Fruit fly (Drosophila melanogaster) whole organism, embryonic: ENCODE results near the gene phol.
A peak's percentile ranks its signal among the peaks of the same experiment; 100 is the strongest.

Experiments used
- Adf1 ChIP-seq: fragments of 200-800 bp; sonication (Bioruptor generic); IDR thresholded peaks from 2 replicates; pipeline ENCODE4 v1.3.6; 2022; ENCODE audit warnings: missing biosample characterization, missing genetic modification characterization
- CG10147 ChIP-seq: fragments of 200-800 bp; sonication (Bioruptor generic); optimal IDR thresholded peaks from 2 replicates; lab custom pipeline; 2019; ENCODE audit warnings: missing biosample characterization, mild to moderate bottlenecking, missing genetic modification characterization, moderate library complexity
- CG11560 ChIP-seq: fragments of 200-800 bp; sonication (Bioruptor generic); IDR thresholded peaks from 3 replicates; pipeline ENCODE4 v1.3.6; 2022; ENCODE audit warnings: missing biosample characterization, missing genetic modification characterization
- CG12236 ChIP-seq: fragments of 200-800 bp; sonication (Bioruptor generic); optimal IDR thresholded peaks from 2 replicates; lab custom pipeline; 2016; ENCODE audit warnings: missing biosample characterization, missing genetic modification characterization
- CG12744 ChIP-seq: fragments of 200-800 bp; sonication (Bioruptor generic); optimal IDR thresholded peaks from 2 replicates; lab custom pipeline; 2016; ENCODE audit warnings: missing biosample characterization, missing genetic modification characterization
- CG17802 ChIP-seq: fragments of 200-800 bp; sonication (Bioruptor generic); optimal IDR thresholded peaks from 2 replicates; lab custom pipeline; 2018; ENCODE audit warnings: missing biosample characterization, mild to moderate bottlenecking, missing genetic modification characterization, moderate library complexity
- CG17829 ChIP-seq: fragments of 200-800 bp; optimal IDR thresholded peaks from 2 replicates; lab custom pipeline; 2019; ENCODE audit warnings: missing biosample characterization, mild to moderate bottlenecking, missing genetic modification characterization, moderate library complexity
- CG2199 ChIP-seq: fragments of 200-800 bp; sonication (Bioruptor generic); IDR thresholded peaks from 3 replicates; pipeline ENCODE4 v1.3.6; 2022; ENCODE audit warnings: missing biosample characterization, missing genetic modification characterization
- CG2678 ChIP-seq: fragments of 200-800 bp; sonication (Bioruptor generic); optimal IDR thresholded peaks from 3 replicates; lab custom pipeline; 2019; ENCODE audit warnings: missing biosample characterization, mild to moderate bottlenecking, missing genetic modification characterization, moderate library complexity
- CG30403 ChIP-seq: fragments of 200-800 bp; sonication (Bioruptor generic); optimal IDR thresholded peaks from 3 replicates; lab custom pipeline; 2016; ENCODE audit warnings: missing biosample characterization, missing genetic modification characterization
- CG31441 ChIP-seq: fragments of 200-800 bp; sonication (Bioruptor generic); IDR thresholded peaks from 2 replicates; pipeline ENCODE4 v1.3.6; 2022; ENCODE audit warnings: missing biosample characterization, missing genetic modification characterization
- CG32532 ChIP-seq: fragments of 200-800 bp; sonication (Bioruptor generic); IDR thresholded peaks from 2 replicates; pipeline ENCODE4 v1.3.6; 2022; ENCODE audit warnings: missing biosample characterization, missing genetic modification characterization
- CG33557 ChIP-seq: fragments of 200-800 bp; sonication (Bioruptor generic); optimal IDR thresholded peaks from 2 replicates; lab custom pipeline; 2019; ENCODE audit warnings: missing biosample characterization, mild to moderate bottlenecking, missing genetic modification characterization, moderate library complexity
- CG3847 ChIP-seq: fragments of 200-800 bp; sonication (Bioruptor generic); IDR thresholded peaks from 2 replicates; pipeline ENCODE4 v1.3.6; 2022; ENCODE audit warnings: missing biosample characterization, missing genetic modification characterization
- CG7987 ChIP-seq: fragments of 200-800 bp; sonication (Bioruptor generic); optimal IDR thresholded peaks from 2 replicates; lab custom pipeline; 2018; ENCODE audit warnings: missing biosample characterization, mild to moderate bottlenecking, missing genetic modification characterization, moderate library complexity
- Dbx ChIP-seq: fragments of 200-800 bp; sonication (Bioruptor generic); IDR thresholded peaks from 3 replicates; pipeline ENCODE4 v1.3.6; 2022; ENCODE audit warnings: missing biosample characterization, missing genetic modification characterization
- Deaf1 ChIP-seq: fragments of 200-800 bp; optimal IDR thresholded peaks from 3 replicates; lab custom pipeline; 2019; ENCODE audit warnings: missing biosample characterization, mild to moderate bottlenecking, missing genetic modification characterization, moderate library complexity
- Dek ChIP-seq: fragments of 200-800 bp; sonication (Bioruptor generic); optimal IDR thresholded peaks from 3 replicates; lab custom pipeline; 2019; ENCODE audit warnings: missing biosample characterization, mild to moderate bottlenecking, missing genetic modification characterization, moderate library complexity
- Doc3 ChIP-seq: fragments of 200-800 bp; sonication (Bioruptor generic); IDR thresholded peaks from 3 replicates; pipeline ENCODE4 v1.3.6; 2022; ENCODE audit warnings: missing biosample characterization, missing genetic modification characterization; ENCODE audit not compliant: partially characterized antibody
- Ets97D ChIP-seq: fragments of 200-800 bp; sonication (Bioruptor generic); optimal IDR thresholded peaks from 3 replicates; lab custom pipeline; 2016; ENCODE audit warnings: missing biosample characterization, missing genetic modification characterization
- HLH54F ChIP-seq: fragments of 200-800 bp; sonication (Bioruptor generic); optimal IDR thresholded peaks from 3 replicates; lab custom pipeline; 2016; ENCODE audit warnings: missing biosample characterization, missing genetic modification characterization
- HmgZ ChIP-seq: fragments of 200-800 bp; sonication (Bioruptor generic); optimal IDR thresholded peaks from 2 replicates; lab custom pipeline; 2018; ENCODE audit warnings: missing biosample characterization, mild to moderate bottlenecking, missing genetic modification characterization
- Lhr ChIP-seq: fragments of 200-800 bp; sonication (Bioruptor generic); optimal IDR thresholded peaks from 3 replicates; lab custom pipeline; 2017; ENCODE audit warnings: mild to moderate bottlenecking, missing biosample characterization, missing genetic modification reagents, missing genetic modification characterization
- Med ChIP-seq: fragments of 200-800 bp; sonication (Bioruptor generic); peaks from one replicate; lab custom pipeline; 2016; ENCODE audit warnings: missing biosample characterization, missing genetic modification characterization, mild to moderate bottlenecking, inconsistent platforms, moderate library complexity
- NFAT ChIP-seq: fragments of 200-800 bp; sonication (Bioruptor generic); IDR thresholded peaks from 2 replicates; pipeline ENCODE4 v1.3.6; 2022; ENCODE audit warnings: missing biosample characterization, missing genetic modification characterization
- Neu2 ChIP-seq: fragments of 200-800 bp; sonication (Bioruptor generic); optimal IDR thresholded peaks from 3 replicates; lab custom pipeline; 2016; ENCODE audit warnings: missing biosample characterization, missing genetic modification characterization, borderline replicate concordance
- Nf-YB ChIP-seq: fragments of 200-800 bp; sonication (Bioruptor generic); optimal IDR thresholded peaks from 3 replicates; lab custom pipeline; 2019; ENCODE audit warnings: missing biosample characterization, mild to moderate bottlenecking, missing genetic modification characterization, moderate library complexity
- Nf-YC ChIP-seq: fragments of 200-800 bp; optimal IDR thresholded peaks from 3 replicates; lab custom pipeline; 2019; ENCODE audit warnings: missing biosample characterization, mild to moderate bottlenecking, missing genetic modification characterization, moderate library complexity
- Oaz ChIP-seq: fragments of 200-800 bp; sonication (Bioruptor generic); IDR thresholded peaks from 2 replicates; pipeline ENCODE4 v1.3.6; 2022; ENCODE audit warnings: missing biosample characterization, missing genetic modification characterization
- PHDP ChIP-seq: fragments of 200-800 bp; sonication (Bioruptor generic); optimal IDR thresholded peaks from 3 replicates; lab custom pipeline; 2018; ENCODE audit warnings: missing biosample characterization, mild to moderate bottlenecking, missing genetic modification characterization, moderate library complexity
- ara ChIP-seq: fragments of 200-800 bp; sonication (Bioruptor generic); IDR thresholded peaks from 2 replicates; pipeline ENCODE4 v1.3.6; 2022; ENCODE audit warnings: missing biosample characterization, missing genetic modification characterization
- cg ChIP-seq: fragments of 200-800 bp; sonication (Bioruptor generic); optimal IDR thresholded peaks from 3 replicates; lab custom pipeline; 2019; ENCODE audit warnings: missing biosample characterization, mild to moderate bottlenecking, missing genetic modification characterization, moderate library complexity
- ci ChIP-seq: fragments of 200-800 bp; sonication (Bioruptor generic); IDR thresholded peaks from 3 replicates; pipeline ENCODE4 v1.3.6; 2022; ENCODE audit warnings: missing biosample characterization, missing genetic modification characterization
- danr ChIP-seq: fragments of 200-800 bp; sonication (Bioruptor generic); IDR thresholded peaks from 2 replicates; pipeline ENCODE4 v1.3.6; 2022; ENCODE audit warnings: missing biosample characterization, missing genetic modification characterization
- dati ChIP-seq: fragments of 200-800 bp; sonication (Bioruptor generic); IDR thresholded peaks from 2 replicates; pipeline ENCODE4 v1.3.6; 2022; ENCODE audit warnings: missing biosample characterization, missing genetic modification characterization
- dm ChIP-seq: fragments of 200-800 bp; sonication (Bioruptor generic); optimal IDR thresholded peaks from 3 replicates; lab custom pipeline; 2016; ENCODE audit warnings: missing biosample characterization, missing genetic modification characterization
- emc ChIP-seq: fragments of 200-800 bp; sonication (Bioruptor generic); optimal IDR thresholded peaks from 2 replicates; lab custom pipeline; 2016; ENCODE audit warnings: missing biosample characterization, missing genetic modification characterization
- en ChIP-seq: fragments of 200-800 bp; sonication (Bioruptor generic); optimal IDR thresholded peaks from 2 replicates; lab custom pipeline; 2016; ENCODE audit warnings: missing biosample characterization, missing genetic modification characterization
- eyg ChIP-seq: fragments of 200-800 bp; sonication (Bioruptor generic); optimal IDR thresholded peaks from 3 replicates; lab custom pipeline; 2016; ENCODE audit warnings: missing biosample characterization, missing genetic modification characterization
- gsb-n ChIP-seq: fragments of 200-800 bp; sonication (Bioruptor generic); optimal IDR thresholded peaks from 3 replicates; lab custom pipeline; 2018; ENCODE audit warnings: missing biosample characterization, mild to moderate bottlenecking, missing genetic modification characterization
- hth ChIP-seq: fragments of >200 bp; optimal IDR thresholded peaks from 2 replicates; lab custom pipeline; 2017; ENCODE audit warnings: inconsistent platforms
- lola ChIP-seq, 3 experiments: fragments of >200 bp in 2 of 3; fragments of 200-800 bp in 1 of 3; sonication (Bioruptor generic) in 1 of 3; optimal IDR thresholded peaks; 2 replicates each; lab custom pipeline; 2017 to 2019; ENCODE audit warnings: missing biosample characterization in 3 of 3, missing genetic modification characterization in 3 of 3, mild to moderate bottlenecking in 1 of 3, moderate library complexity in 1 of 3
- oc ChIP-seq: fragments of 200-800 bp; sonication (Bioruptor generic); optimal IDR thresholded peaks from 2 replicates; lab custom pipeline; 2018; ENCODE audit warnings: missing biosample characterization, mild to moderate bottlenecking, missing genetic modification characterization, moderate library complexity
- pnt ChIP-seq: fragments of 200-800 bp; sonication (Bioruptor generic); optimal IDR thresholded peaks from 3 replicates; lab custom pipeline; 2016; ENCODE audit warnings: missing biosample characterization, missing genetic modification characterization
- pum ChIP-seq: fragments of 200-800 bp; sonication (Bioruptor generic); optimal IDR thresholded peaks from 2 replicates; lab custom pipeline; 2016; ENCODE audit warnings: missing biosample characterization, missing genetic modification characterization
- pzg ChIP-seq: fragments of 200-800 bp; sonication (Bioruptor generic); optimal IDR thresholded peaks from 3 replicates; lab custom pipeline; 2018; ENCODE audit warnings: missing biosample characterization, mild to moderate bottlenecking, missing genetic modification characterization, moderate library complexity
- ranshi ChIP-seq: fragments of 200-800 bp; sonication (Bioruptor generic); IDR thresholded peaks from 2 replicates; pipeline ENCODE4 v1.3.6; 2022; ENCODE audit warnings: missing biosample characterization, missing genetic modification characterization
- tll ChIP-seq, 2 experiments: fragments of 200-800 bp in 1 of 2; fragments of >200 bp in 1 of 2; sonication (Bioruptor generic) in 1 of 2; optimal IDR thresholded peaks; 2 replicates each; lab custom pipeline; 2017 to 2019; ENCODE audit warnings: missing biosample characterization in 2 of 2, missing genetic modification characterization in 2 of 2, mild to moderate bottlenecking in 1 of 2, moderate library complexity in 1 of 2
- vnd ChIP-seq: fragments of 200-800 bp; sonication (Bioruptor generic); IDR thresholded peaks from 3 replicates; pipeline ENCODE4 v1.3.6; 2022; ENCODE audit warnings: missing biosample characterization, missing genetic modification characterization; ENCODE audit not compliant: partially characterized antibody

Gene phol

DNA sequence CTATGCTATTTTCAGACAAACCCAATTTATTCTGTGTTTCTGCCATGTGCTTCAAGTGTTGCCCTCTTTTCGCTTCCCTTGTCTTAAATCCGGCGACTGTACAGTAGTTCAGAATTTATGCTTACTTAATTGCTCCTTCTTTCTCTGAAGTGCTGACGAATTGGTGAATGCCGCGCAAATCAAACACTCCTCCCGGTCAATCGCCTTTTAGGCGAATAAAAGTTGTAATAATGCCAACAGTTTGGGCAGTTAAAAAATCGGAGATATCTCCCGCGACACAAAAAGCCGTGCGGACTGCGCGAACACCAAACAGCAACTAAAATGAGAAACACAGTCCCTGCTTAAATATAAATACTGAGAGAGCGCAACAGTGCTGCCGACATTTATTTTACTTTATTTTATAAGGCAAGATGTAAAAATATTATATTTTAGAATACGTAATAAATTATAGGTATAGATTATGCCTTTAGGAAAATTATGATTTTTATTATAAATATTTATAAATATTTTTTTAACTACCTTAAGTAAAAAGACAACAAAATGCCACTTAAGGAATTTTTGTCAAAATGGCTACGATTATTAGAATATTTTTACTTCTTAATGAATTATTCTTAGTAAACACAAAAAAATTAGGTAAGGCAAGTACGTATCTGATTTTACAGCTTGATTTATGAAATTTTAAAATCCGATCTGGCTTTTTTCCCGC is 49.1 kb upstream of the phol start, which contains the start of gene path (continued):
- TF ChIP-seq Nf-YB (GFP tag; lab: Kevin White, UChicago) (peak; percentile 10), Ets97D (GFP tag; lab: Kevin White, UChicago) (no peak), CG31441 (GFP tag; lab: Robert Waterston, UW) (peak; percentile 84), ranshi (GFP tag; lab: Robert Waterston, UW) (peak; percentile 19; the same call in 1 of the 2 replicates), CG2199 (GFP tag; lab: Robert Waterston, UW) (peak; percentile 88; the same call in 2 of the 3 replicates), Neu2 (GFP tag; lab: Kevin White, UChicago) (no peak), Doc3 (GFP tag; lab: Robert Waterston, UW) (no peak; the same call in 2 of the 3 replicates), hth (lab: Kevin White, UChicago) (no peak), CG12744 (GFP tag; lab: Kevin White, UChicago) (no peak), CG3847 (GFP tag; lab: Robert Waterston, UW) (no peak), HLH54F (no peak), dm (GFP tag; lab: Kevin White, UChicago) (peak; percentile 57), Dek (tag; lab: Kevin White, UChicago) (peak; percentile 12), Deaf1 (tag; lab: Kevin White, UChicago) (peak; percentile 47), CG33557 (GFP tag; lab: Kevin White, UChicago) (no peak), emc (no peak), danr (GFP tag; lab: Robert Waterston, UW) (no peak), eyg (GFP tag; lab: Kevin White, UChicago) (no peak), CG30403 (peak; percentile 35), CG12236 (GFP tag; lab: Kevin White, UChicago) (no peak), en (GFP tag; lab: Kevin White, UChicago) (no peak), gsb-n (tag; lab: Kevin White, UChicago) (no peak), Oaz (GFP tag; lab: Robert Waterston, UW) (no peak), pzg (GFP tag; lab: Kevin White, UChicago) (no peak), CG17829 (tag; lab: Kevin White, UChicago) (peak; percentile 78), CG10147 (peak; percentile 22), Nf-YC (tag; lab: Kevin White, UChicago) (peak; percentile 48), oc (tag; lab: Kevin White, UChicago) (peak; percentile 6), pum (GFP tag; lab: Kevin White, UChicago) (no peak), Adf1 (GFP tag; lab: Robert Waterston, UW) (0 out of 2 replicates have a peak, but pooled peaks have one; percentile 16), NFAT (GFP tag; lab: Robert Waterston, UW) (no peak), pnt (GFP tag; lab: Kevin White, UChicago) (no peak), ci (GFP tag; lab: Robert Waterston, UW) (peak; percentile 73; the same call in 2 of the 3 replicates), CG17802 (tag; lab: Kevin White, UChicago) (no peak), cg (GFP tag; lab: Kevin White, UChicago) (no peak), Med (GFP tag; lab: Kevin White, UChicago) (peak; percentile 85), HmgZ (tag; lab: Kevin White, UChicago) (peak; percentile 22), CG32532 (GFP tag; lab: Robert Waterston, UW) (peak; percentile 30; the same call in 1 of the 2 replicates), lola (GFP tag; optimal IDR thresholded peaks at IDR 0.05; lab: Kevin White, UChicago) (peak in 1 of 3 experiments; percentile 39), ara (GFP tag; lab: Robert Waterston, UW) (0 out of 2 replicates have a peak, but pooled peaks have one; percentile 20), vnd (GFP tag; lab: Robert Waterston, UW) (no peak), CG2678 (tag; lab: Kevin White, UChicago) (peak; percentile 76), CG11560 (tag; lab: Robert Waterston, UW) (no peak), Dbx (peak; percentile 58; the same call in 1 of the 3 replicates), dati (GFP tag; lab: Robert Waterston, UW) (no peak), Lhr (GFP tag; lab: Kevin White, UChicago) (no peak), tll (GFP tag; optimal IDR thresholded peaks at IDR 0.05; lab: Kevin White, UChicago) (no peak), CG7987 (GFP tag; lab: Kevin White, UChicago) (peak; percentile 24), PHDP (peak; percentile 26)
